Worm (Caenorhabditis elegans): ENCODE measurements around the gene F08D12.3.

The F08D12.3 gene

ce11 chrII:2736156-2736728, 43.1 kb upstream of the F08D12.3 start, which contains the start of gene T05A8.8:
T05A8.8 (plus strand) TSS chrII:2736678.
- TF ChIP-seq egl-27 (tag; optimal IDR thresholded peaks at IDR 0.05): no peak
- no peak for TF ChIP-seq R02D3.7 (tag; optimal IDR thresholded peaks at IDR 0.05)
- no peak for TF ChIP-seq nhr-12 (tag; optimal IDR thresholded peaks at IDR 0.05)
- TF ChIP-seq ceh-16 (tag; optimal IDR thresholded peaks at IDR 0.05): no peak
- TF ChIP-seq lsy-12 (tag; optimal IDR thresholded peaks at IDR 0.05): no peak
- TF ChIP-seq snpc-4 (tag; optimal IDR thresholded peaks at IDR 0.05): no peak

- TF ChIP-seq nhr-67 (tag; optimal IDR thresholded peaks at IDR 0.05) (no peak), fos-1 (tag; optimal IDR thresholded peaks at IDR 0.05) (no peak), fkh-10 (GFP tag; optimal IDR thresholded peaks at IDR 0.05) (no peak), snpc-4 (tag; optimal IDR thresholded peaks at IDR 0.05) (no peak), hmg-11 (tag; optimal IDR thresholded peaks at IDR 0.05) (no peak), ZK546.5 (tag; optimal IDR thresholded peaks at IDR 0.05) (no peak), eor-1 (tag; optimal IDR thresholded peaks at IDR 0.05) (no peak), egl-27 (tag; optimal IDR thresholded peaks at IDR 0.05) (no peak), nhr-77 (tag; optimal IDR thresholded peaks at IDR 0.05) (no peak), elt-3 (tag; optimal IDR thresholded peaks at IDR 0.05) (no peak), unc-62 (GFP tag; optimal IDR thresholded peaks at IDR 0.05) (no peak), pha-4 (tag; optimal IDR thresholded peaks at IDR 0.05) (no peak), skn-1 (tag; optimal IDR thresholded peaks at IDR 0.05) (no peak), lin-15B (tag; optimal IDR thresholded peaks at IDR 0.05) (no peak), jun-1 (tag; optimal IDR thresholded peaks at IDR 0.05) (no peak), lsy-12 (tag; optimal IDR thresholded peaks at IDR 0.05) (no peak), zag-1 (tag; optimal IDR thresholded peaks at IDR 0.05) (no peak), ceh-9 (tag; optimal IDR thresholded peaks at IDR 0.05) (no peak), nhr-23 (tag; optimal IDR thresholded peaks at IDR 0.05) (no peak), lin-39 (tag; optimal IDR thresholded peaks at IDR 0.05) (no peak)
Observed at ce11 chrII:2736938-2737337, 42.4 kb upstream of the F08D12.3 start.

DNA sequence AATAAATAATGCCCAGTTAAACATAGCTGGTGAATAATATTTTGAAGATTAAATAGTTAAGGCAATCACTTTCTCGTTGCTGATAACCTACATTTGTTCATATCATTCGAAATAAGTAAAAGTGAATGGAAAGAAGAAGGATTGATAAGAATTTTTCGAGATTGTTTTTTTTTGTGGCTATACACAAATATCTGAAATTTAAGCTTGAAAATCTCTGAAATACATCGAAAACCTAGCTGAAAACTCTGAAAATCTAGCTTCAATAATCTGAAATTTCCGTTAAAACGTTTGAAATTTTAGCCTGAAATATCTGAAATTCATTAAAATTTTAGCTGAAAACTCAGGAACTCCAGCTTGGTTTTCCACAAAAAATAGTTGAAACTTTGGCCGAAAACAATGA, 39.7 kb upstream of the F08D12.3 start, which contains the start of gene T05A8.6:
T05A8.6 (minus strand) TSS at position 101 of the 400 bp plus-strand sequence.
- TF ChIP-seq lin-15B (tag; optimal IDR thresholded peaks at IDR 0.05): no peak
- TF ChIP-seq pha-4 (tag; optimal IDR thresholded peaks at IDR 0.05): no peak
- TF ChIP-seq R02D3.7 (tag; optimal IDR thresholded peaks at IDR 0.05): no peak
- TF ChIP-seq elt-3 (tag; optimal IDR thresholded peaks at IDR 0.05): no peak
- TF ChIP-seq ceh-16 (tag; optimal IDR thresholded peaks at IDR 0.05): no peak
- TF ChIP-seq nhr-43 (tag; optimal IDR thresholded peaks at IDR 0.05; ENCODE audit: poor library complexity, severe bottlenecking): no peak
- TF ChIP-seq lsy-12 (tag; optimal IDR thresholded peaks at IDR 0.05): no peak
- TF ChIP-seq nhr-237 (tag; optimal IDR thresholded peaks at IDR 0.05): no peak
- TF ChIP-seq nhr-77 (tag; optimal IDR thresholded peaks at IDR 0.05): no peak
- TF ChIP-seq mml-1 (tag; optimal IDR thresholded peaks at IDR 0.05): no peak
- TF ChIP-seq sea-2 (GFP tag; optimal IDR thresholded peaks at IDR 0.05): no peak
- no peak for TF ChIP-seq tbx-2 (tag; optimal IDR thresholded peaks at IDR 0.05)
- no peak for TF ChIP-seq ztf-11 (tag; optimal IDR thresholded peaks at IDR 0.05)
- no peak for TF ChIP-seq nhr-12 (tag; optimal IDR thresholded peaks at IDR 0.05)
- TF ChIP-seq aly-2 (tag; optimal IDR thresholded peaks at IDR 0.05): no peak
- TF ChIP-seq egl-27 (tag; optimal IDR thresholded peaks at IDR 0.05): no peak

DNA sequence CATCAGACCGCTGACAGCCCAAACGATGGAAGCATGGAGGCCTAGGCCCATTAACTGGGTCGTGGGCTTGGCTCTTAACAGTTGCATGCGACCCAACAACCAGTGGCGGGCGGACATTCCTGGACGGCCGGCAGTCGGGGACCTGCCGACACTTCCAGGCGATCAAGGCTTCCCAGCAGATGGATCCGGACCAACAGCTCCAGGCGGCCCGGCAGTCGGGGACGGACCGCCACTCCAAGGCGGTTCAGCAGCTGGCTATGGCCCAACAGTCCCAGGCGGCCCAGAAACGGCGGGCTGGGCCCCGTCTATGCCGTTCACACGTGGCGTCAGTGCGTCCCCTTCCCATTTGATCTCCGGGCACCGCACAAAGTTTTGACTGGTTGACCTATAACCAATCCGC, 37.9 kb upstream of the F08D12.3 start:
- TF ChIP-seq unc-62 (GFP tag; optimal IDR thresholded peaks at IDR 0.05): no peak
- no peak for TF ChIP-seq elt-2 (tag; optimal IDR thresholded peaks at IDR 0.05)

- TF ChIP-seq nhr-237 (tag; optimal IDR thresholded peaks at IDR 0.05): no peak
- no peak for TF ChIP-seq zag-1 (tag; optimal IDR thresholded peaks at IDR 0.05)
- TF ChIP-seq nfya-1 (tag; optimal IDR thresholded peaks at IDR 0.05; ENCODE audit: insufficient read depth): no peak
- no peak for TF ChIP-seq ztf-4 (tag; optimal IDR thresholded peaks at IDR 0.05)
- no peak for TF ChIP-seq nhr-28 (tag; optimal IDR thresholded peaks at IDR 0.05)
- no peak for TF ChIP-seq egl-27 (tag; optimal IDR thresholded peaks at IDR 0.05)
- TF ChIP-seq skn-1 (tag; optimal IDR thresholded peaks at IDR 0.05): no peak
- no peak for TF ChIP-seq jun-1 (tag; optimal IDR thresholded peaks at IDR 0.05)
- TF ChIP-seq ceh-9 (tag; optimal IDR thresholded peaks at IDR 0.05): no peak
- no peak for TF ChIP-seq nhr-23 (tag; optimal IDR thresholded peaks at IDR 0.05)
Observed at ce11 chrII:2742251-2742650, 37.1 kb upstream of the F08D12.3 start, which contains the start of gene T05A8.7. T05A8.7 (minus strand) TSS chrII:2742351.
